Fruit fly (Drosophila melanogaster) whole organism, embryonic: ENCODE data around the gene CG7912.

ENCODE experiments used
- Antp ChIP-seq: fragments of 200-800 bp; sonication (Bioruptor generic); optimal IDR thresholded peaks from 3 replicates; lab custom pipeline; 2016; ENCODE audit warnings: missing biosample characterization, missing genetic modification characterization
- CG10274 ChIP-seq: fragments of 200-800 bp; sonication (Bioruptor generic); optimal IDR thresholded peaks from 3 replicates; lab custom pipeline; 2017; ENCODE audit warnings: missing biosample characterization, mild to moderate bottlenecking, missing genetic modification characterization
- CG10431 ChIP-seq: fragments of 200-800 bp; sonication (Bioruptor generic); optimal IDR thresholded peaks from 3 replicates; lab custom pipeline; 2018; ENCODE audit warnings: missing biosample characterization, mild to moderate bottlenecking, missing genetic modification characterization
- CG10543 ChIP-seq: fragments of 200-800 bp; sonication (Bioruptor generic); optimal IDR thresholded peaks from 3 replicates; lab custom pipeline; 2017; ENCODE audit warnings: missing biosample characterization, mild to moderate bottlenecking, missing genetic modification characterization, moderate library complexity
- CG10959 ChIP-seq: fragments of 200-800 bp; sonication (Bioruptor generic); IDR thresholded peaks from 2 replicates; pipeline ENCODE4 v1.3.6; 2022; ENCODE audit warnings: missing biosample characterization, missing genetic modification characterization
- CG10979 ChIP-seq: fragments of 200-800 bp; sonication (Bioruptor generic); optimal IDR thresholded peaks from 2 replicates; lab custom pipeline; 2018; ENCODE audit warnings: missing biosample characterization, mild to moderate bottlenecking, missing genetic modification characterization, moderate library complexity
- CG11504 ChIP-seq: fragments of 200-800 bp; sonication (Bioruptor generic); optimal IDR thresholded peaks from 3 replicates; lab custom pipeline; 2019; ENCODE audit warnings: missing biosample characterization, mild to moderate bottlenecking, missing genetic modification characterization, moderate library complexity
- CG11695 ChIP-seq: fragments of 200-800 bp; sonication (Bioruptor generic); IDR thresholded peaks from 3 replicates; pipeline ENCODE4 v1.3.6; 2022; ENCODE audit warnings: missing biosample characterization, missing genetic modification characterization
- CG13775 ChIP-seq: fragments of 200-800 bp; sonication (Bioruptor generic); optimal IDR thresholded peaks from 3 replicates; lab custom pipeline; 2017; ENCODE audit warnings: missing biosample characterization, mild to moderate bottlenecking, missing genetic modification characterization
- CG16813 ChIP-seq: fragments of 200-800 bp; sonication (Bioruptor generic); IDR thresholded peaks from 3 replicates; pipeline ENCODE4 v1.3.6; 2022; ENCODE audit warnings: missing biosample characterization, missing genetic modification characterization; ENCODE audit not compliant: partially characterized antibody
- CG18599 ChIP-seq: fragments of 200-800 bp; sonication (Bioruptor generic); optimal IDR thresholded peaks from 3 replicates; lab custom pipeline; 2017; ENCODE audit warnings: missing biosample characterization, missing genetic modification characterization, mild to moderate bottlenecking, moderate library complexity, missing genetic modification reagents
- CG18619 ChIP-seq: fragments of 200-800 bp; sonication (Bioruptor generic); optimal IDR thresholded peaks from 3 replicates; lab custom pipeline; 2017; ENCODE audit warnings: missing biosample characterization, mild to moderate bottlenecking, missing genetic modification characterization
- CG2875 ChIP-seq: fragments of 200-800 bp; sonication (Bioruptor generic); optimal IDR thresholded peaks from 2 replicates; lab custom pipeline; 2017; ENCODE audit warnings: missing biosample characterization, mild to moderate bottlenecking, missing genetic modification characterization, missing genetic modification reagents
- CG32772 ChIP-seq: fragments of 200-800 bp; sonication (Bioruptor generic); IDR thresholded peaks from 2 replicates; pipeline ENCODE4 v1.3.6; 2022; ENCODE audit warnings: missing biosample characterization, missing genetic modification characterization
- CG34422 ChIP-seq: fragments of 200-800 bp; sonication (Bioruptor generic); IDR thresholded peaks from 3 replicates; pipeline ENCODE4 v1.3.6; 2022; ENCODE audit warnings: missing biosample characterization, missing genetic modification characterization
- CG4707 ChIP-seq: fragments of 200-800 bp; sonication (Bioruptor generic); optimal IDR thresholded peaks from 2 replicates; lab custom pipeline; 2018; ENCODE audit warnings: missing biosample characterization, mild to moderate bottlenecking, missing genetic modification characterization, moderate library complexity
- CG5953 ChIP-seq: fragments of 200-800 bp; sonication (Bioruptor generic); IDR thresholded peaks from 2 replicates; pipeline ENCODE4 v1.3.6; 2022; ENCODE audit warnings: missing biosample characterization, missing genetic modification characterization
- CG6765 ChIP-seq: fragments of 200-800 bp; sonication (Bioruptor generic); optimal IDR thresholded peaks from 3 replicates; lab custom pipeline; 2017; ENCODE audit warnings: missing biosample characterization, mild to moderate bottlenecking, missing genetic modification characterization
- CG7963 ChIP-seq: fragments of 200-800 bp; sonication (Bioruptor generic); IDR thresholded peaks from 3 replicates; pipeline ENCODE4 v1.3.6; 2022; ENCODE audit warnings: missing biosample characterization, missing genetic modification characterization; ENCODE audit not compliant: partially characterized antibody
- CG8478 ChIP-seq: fragments of >200 bp; optimal IDR thresholded peaks from 2 replicates; lab custom pipeline; 2018
- CG9215 ChIP-seq: fragments of 200-800 bp; sonication (Bioruptor generic); IDR thresholded peaks from 2 replicates; pipeline ENCODE4 v1.3.6; 2022; ENCODE audit warnings: missing biosample characterization, missing genetic modification characterization
- CG9609 ChIP-seq: fragments of 200-800 bp; sonication (Bioruptor generic); optimal IDR thresholded peaks from 3 replicates; lab custom pipeline; 2016; ENCODE audit warnings: missing biosample characterization, missing genetic modification characterization
- Dbx ChIP-seq: fragments of 200-800 bp; sonication (Bioruptor generic); IDR thresholded peaks from 3 replicates; pipeline ENCODE4 v1.3.6; 2022; ENCODE audit warnings: missing biosample characterization, missing genetic modification characterization
- Dref ChIP-seq: fragments of 200-800 bp; sonication (Bioruptor generic); IDR thresholded peaks from 2 replicates; pipeline ENCODE4 v1.3.6; 2022; ENCODE audit warnings: missing biosample characterization, missing genetic modification characterization
- Eip74EF ChIP-seq, 2 experiments: fragments of 200-800 bp in 1 of 2; fragments of >200 bp in 1 of 2; sonication (Bioruptor generic) in 1 of 2; optimal IDR thresholded peaks; 2 replicates each; lab custom pipeline; 2017 to 2019; ENCODE audit warnings: missing biosample characterization in 2 of 2, missing genetic modification characterization in 2 of 2, mild to moderate bottlenecking in 1 of 2, moderate library complexity in 1 of 2
- Ets97D ChIP-seq: fragments of 200-800 bp; sonication (Bioruptor generic); optimal IDR thresholded peaks from 3 replicates; lab custom pipeline; 2016; ENCODE audit warnings: missing biosample characterization, missing genetic modification characterization
- Fer2 ChIP-seq: fragments of 200-800 bp; sonication (Bioruptor generic); optimal IDR thresholded peaks from 2 replicates; lab custom pipeline; 2018; ENCODE audit warnings: missing biosample characterization, mild to moderate bottlenecking, missing genetic modification characterization, moderate library complexity
- Gsc ChIP-seq: fragments of 200-800 bp; sonication (Bioruptor generic); IDR thresholded peaks from 2 replicates; pipeline ENCODE4 v1.3.6; 2022; ENCODE audit warnings: missing biosample characterization, missing genetic modification characterization
- H2.0 ChIP-seq: fragments of 200-800 bp; sonication (Bioruptor generic); IDR thresholded peaks from 2 replicates; pipeline ENCODE4 v1.3.6; 2022; ENCODE audit warnings: missing biosample characterization, missing genetic modification characterization
- HHEX ChIP-seq: fragments of 200-800 bp; sonication (Bioruptor generic); optimal IDR thresholded peaks from 3 replicates; lab custom pipeline; 2017; ENCODE audit warnings: missing biosample characterization, mild to moderate bottlenecking, missing genetic modification characterization, missing genetic modification reagents
- MBD-R2 ChIP-seq: fragments of 200-800 bp; sonication (Bioruptor generic); IDR thresholded peaks from 2 replicates; pipeline ENCODE4 v1.3.6; 2022; ENCODE audit warnings: missing biosample characterization, missing genetic modification characterization
- MTF-1 ChIP-seq: fragments of 200-800 bp; sonication (Bioruptor generic); optimal IDR thresholded peaks from 2 replicates; lab custom pipeline; 2018; ENCODE audit warnings: missing biosample characterization, mild to moderate bottlenecking, missing genetic modification characterization, borderline replicate concordance
- Ravus ChIP-seq: fragments of 200-800 bp; sonication (Bioruptor generic); IDR thresholded peaks from 2 replicates; pipeline ENCODE4 v1.3.6; 2022; ENCODE audit warnings: missing biosample characterization, missing genetic modification characterization
- Rfx ChIP-seq: fragments of 200-800 bp; sonication (Bioruptor generic); IDR thresholded peaks from 2 replicates; pipeline ENCODE4 v1.3.6; 2022; ENCODE audit warnings: missing biosample characterization, missing genetic modification characterization
- Rx ChIP-seq: fragments of 200-800 bp; sonication (Bioruptor generic); IDR thresholded peaks from 2 replicates; pipeline ENCODE4 v1.3.6; 2022; ENCODE audit warnings: missing biosample characterization, missing genetic modification characterization
- ap ChIP-seq: fragments of 200-800 bp; sonication (Bioruptor generic); IDR thresholded peaks from 2 replicates; pipeline ENCODE4 v1.3.6; 2022; ENCODE audit warnings: missing biosample characterization, missing genetic modification characterization
- ash1 ChIP-seq: fragments of 200-800 bp; sonication (Bioruptor generic); optimal IDR thresholded peaks from 2 replicates; lab custom pipeline; 2018; ENCODE audit warnings: missing biosample characterization, mild to moderate bottlenecking, missing genetic modification characterization
- bbx ChIP-seq: fragments of 200-800 bp; sonication (Bioruptor generic); IDR thresholded peaks from 2 replicates; pipeline ENCODE4 v1.3.6; 2022; ENCODE audit warnings: missing biosample characterization, missing genetic modification characterization; ENCODE audit not compliant: partially characterized antibody
- bsh ChIP-seq, 2 experiments: fragments of 200-800 bp; sonication (Bioruptor generic); optimal IDR thresholded peaks; 2 replicates each; lab custom pipeline; 2017 to 2018; ENCODE audit warnings: mild to moderate bottlenecking in 2 of 2, missing biosample characterization in 2 of 2, missing genetic modification characterization in 2 of 2, moderate library complexity in 1 of 2
- dmrt11E ChIP-seq: fragments of 200-800 bp; sonication (Bioruptor generic); optimal IDR thresholded peaks from 3 replicates; lab custom pipeline; 2018; ENCODE audit warnings: missing biosample characterization, mild to moderate bottlenecking, missing genetic modification characterization, moderate library complexity
- ftz-f1 ChIP-seq: fragments of 200-800 bp; sonication (Bioruptor generic); optimal IDR thresholded peaks from 2 replicates; lab custom pipeline; 2016; ENCODE audit warnings: missing biosample characterization, missing genetic modification characterization
- gcm ChIP-seq: fragments of 200-800 bp; sonication (Bioruptor generic); optimal IDR thresholded peaks from 2 replicates; lab custom pipeline; 2019; ENCODE audit warnings: missing biosample characterization, mild to moderate bottlenecking, missing genetic modification characterization, moderate library complexity
- grau ChIP-seq: fragments of 200-800 bp; optimal IDR thresholded peaks from 3 replicates; lab custom pipeline; 2019; ENCODE audit warnings: missing biosample characterization, mild to moderate bottlenecking, missing genetic modification characterization, moderate library complexity
- maf-S ChIP-seq: fragments of 200-800 bp; sonication (Bioruptor generic); optimal IDR thresholded peaks from 2 replicates; lab custom pipeline; 2016; ENCODE audit warnings: missing biosample characterization, missing genetic modification characterization
- prd ChIP-seq, 3 experiments: fragments of >200 bp in 2 of 3; fragments of 200-800 bp in 1 of 3; sonication (Bioruptor generic) in 1 of 3; optimal IDR thresholded peaks in 2 of 3; IDR thresholded peaks in 1 of 3; 2 replicates in 2 of 3; 3 replicates in 1 of 3; pipeline versions ENCODE4 v1.3.6 to Lab custom; 2017 to 2022; ENCODE audit warnings: missing biosample characterization in 1 of 3, missing genetic modification characterization in 1 of 3
- psq ChIP-seq: fragments of 200-800 bp; sonication (Bioruptor generic); optimal IDR thresholded peaks from 2 replicates; lab custom pipeline; 2017; ENCODE audit warnings: missing biosample characterization, missing genetic modification characterization
- seq ChIP-seq: fragments of 200-800 bp; sonication (Bioruptor generic); IDR thresholded peaks from 2 replicates; pipeline ENCODE4 v1.3.6; 2022; ENCODE audit warnings: missing biosample characterization, missing genetic modification characterization
- sima ChIP-seq: fragments of 200-800 bp; sonication (Bioruptor generic); optimal IDR thresholded peaks from 2 replicates; lab custom pipeline; 2016; ENCODE audit warnings: missing biosample characterization, missing genetic modification characterization
- sqz ChIP-seq: fragments of 200-800 bp; sonication (Bioruptor generic); optimal IDR thresholded peaks from 3 replicates; lab custom pipeline; 2018; ENCODE audit warnings: missing biosample characterization, mild to moderate bottlenecking, missing genetic modification characterization
- sug ChIP-seq: fragments of 200-800 bp; optimal IDR thresholded peaks from 2 replicates; lab custom pipeline; 2019; ENCODE audit warnings: missing biosample characterization, mild to moderate bottlenecking, missing genetic modification characterization, moderate library complexity
- twi ChIP-seq: fragments of 200-800 bp; optimal IDR thresholded peaks from 2 replicates; lab custom pipeline; 2019; ENCODE audit warnings: missing biosample characterization, mild to moderate bottlenecking, missing genetic modification characterization, moderate library complexity

CG7912 gene

DNA sequence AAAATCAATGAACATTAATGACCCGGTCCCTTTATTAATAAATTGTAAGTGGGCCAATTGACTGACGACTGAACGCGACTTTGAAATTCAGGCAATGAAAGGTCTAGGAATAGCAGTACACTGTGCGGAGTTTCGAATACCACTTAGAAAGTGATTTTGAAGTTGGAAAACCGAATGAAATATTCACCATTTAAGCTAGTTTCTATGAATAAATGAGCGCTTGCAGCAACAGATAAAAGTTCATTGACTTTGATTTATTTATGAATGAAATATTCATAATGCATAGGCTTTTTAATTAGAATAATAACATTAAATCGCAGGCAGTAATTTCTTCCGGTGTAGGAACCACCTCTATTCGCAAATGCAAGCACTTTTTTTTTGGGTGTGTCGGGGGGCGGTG is 12.0 kb upstream of the CG7912 start (continued):
- TF ChIP-seq ap (GFP tag; lab: Robert Waterston, UW) (0 out of 2 replicates have a peak, but pooled peaks have one; percentile 8), CG16813 (GFP tag; lab: Robert Waterston, UW) (no peak), gcm (GFP tag; lab: Kevin White, UChicago) (no peak), ftz-f1 (no peak), Ets97D (no peak), CG10979 (tag; lab: Kevin White, UChicago) (peak; percentile 10), CG13775 (GFP tag; lab: Kevin White, UChicago) (no peak), prd (optimal IDR thresholded peaks at IDR 0.05; lab: Kevin White, UChicago) (no peak), prd (GFP tag; IDR thresholded peaks at IDR 0.05; lab: Robert Waterston, UW) (peak; percentile 47; the same call in 1 of the 3 replicates), sima (GFP tag; lab: Kevin White, UChicago) (no peak), CG18619 (GFP tag; lab: Kevin White, UChicago) (no peak), CG2875 (no peak), CG10959 (no peak), ash1 (GFP tag; lab: Kevin White, UChicago) (no peak), CG10431 (GFP tag; lab: Kevin White, UChicago) (no peak), Ravus (GFP tag; lab: Robert Waterston, UW) (no peak), CG9215 (GFP tag; lab: Robert Waterston, UW) (no peak), Gsc (GFP tag; lab: Robert Waterston, UW) (no peak), CG8478 (no peak), seq (GFP tag; lab: Robert Waterston, UW) (no peak), bsh (GFP tag; optimal IDR thresholded peaks at IDR 0.05; lab: Kevin White, UChicago) (peak in 1 of 2 experiments; percentile 29), CG4707 (GFP tag; lab: Kevin White, UChicago) (no peak), sqz (GFP tag; lab: Kevin White, UChicago) (no peak), grau (tag; lab: Kevin White, UChicago) (peak; percentile 23), bbx (GFP tag; lab: Robert Waterston, UW) (no peak), MBD-R2 (no peak), CG11695 (GFP tag; lab: Robert Waterston, UW) (no peak), Eip74EF (GFP tag; optimal IDR thresholded peaks at IDR 0.05; lab: Kevin White, UChicago) (no peak), dmrt11E (tag; lab: Kevin White, UChicago) (peak; percentile 1), maf-S (GFP tag; lab: Kevin White, UChicago) (no peak), CG6765 (GFP tag; lab: Kevin White, UChicago) (no peak), CG18599 (GFP tag; lab: Kevin White, UChicago) (peak; percentile 45), H2.0 (GFP tag; lab: Robert Waterston, UW) (no peak), Rfx (GFP tag; lab: Robert Waterston, UW) (peak; percentile 47), Antp (no peak), CG9609 (GFP tag; lab: Kevin White, UChicago) (no peak), MTF-1 (no peak), CG7963 (GFP tag; lab: Robert Waterston, UW) (no peak), twi (no peak), Fer2 (tag; lab: Kevin White, UChicago) (no peak), Dbx (GFP tag; lab: Robert Waterston, UW) (no peak), sug (tag; lab: Kevin White, UChicago) (no peak), psq (GFP tag; lab: Kevin White, UChicago) (no peak), CG34422 (GFP tag; lab: Robert Waterston, UW) (no peak), CG10543 (GFP tag; lab: Kevin White, UChicago) (no peak), Dref (GFP tag; lab: Robert Waterston, UW) (no peak), HHEX (GFP tag; lab: Kevin White, UChicago) (no peak), CG11504 (peak; percentile 53), CG5953 (GFP tag; lab: Robert Waterston, UW) (no peak), CG32772 (GFP tag; lab: Robert Waterston, UW) (no peak), Rx (no peak), CG10274 (no peak)
